Worm (Caenorhabditis elegans) whole organism, L1 larva: ENCODE results near the gene nhr-258.

Experiments used
- aha-1 ChIP-seq: fragments of 150-350 bp; optimal IDR thresholded peaks from 2 replicates; lab custom pipeline; 2014; ENCODE audit warnings: missing biosample characterization, missing genetic modification characterization
- aly-2 ChIP-seq: fragments of 150-350 bp; optimal IDR thresholded peaks from 2 replicates; lab custom pipeline; 2014; ENCODE audit warnings: missing biosample characterization, missing genetic modification characterization
- blmp-1 ChIP-seq: fragments of 150-350 bp; optimal IDR thresholded peaks from 2 replicates; lab custom pipeline; 2014; ENCODE audit warnings: missing biosample characterization, missing genetic modification characterization
- ceh-63 ChIP-seq: fragments of 200-800 bp; sonication (Bioruptor generic); optimal IDR thresholded peaks from 2 replicates; lab custom pipeline; 2018; ENCODE audit warnings: mild to moderate bottlenecking, missing genetic modification characterization, missing compliant biosample characterization
- ceh-8 ChIP-seq: fragments of 200-800 bp; sonication (Bioruptor generic); optimal IDR thresholded peaks from 2 replicates; lab custom pipeline; 2018; ENCODE audit warnings: mild to moderate bottlenecking, missing genetic modification characterization, moderate library complexity, missing compliant biosample characterization
- ceh-82 ChIP-seq, 3 experiments: fragments of 150-350 bp in 1 of 3; sonication (generic microtip) in 2 of 3; optimal IDR thresholded peaks; 2 replicates each; lab custom pipeline; 2014 to 2017; ENCODE audit warnings: missing biosample characterization in 3 of 3, missing genetic modification characterization in 3 of 3
- ceh-88 ChIP-seq: fragments of 200-800 bp; sonication (Bioruptor generic); IDR thresholded peaks from 2 replicates; pipeline ENCODE4 v1.3.6; 2022; ENCODE audit warnings: missing genetic modification characterization, missing compliant biosample characterization
- ceh-90 ChIP-seq: sonication (generic microtip); optimal IDR thresholded peaks from 2 replicates; lab custom pipeline; 2016; ENCODE audit warnings: missing genetic modification characterization, missing compliant biosample characterization
- ces-1 ChIP-seq: fragments of 150-350 bp; optimal IDR thresholded peaks from 2 replicates; lab custom pipeline; 2014; ENCODE audit warnings: missing biosample characterization, missing genetic modification reagents, missing genetic modification characterization
- dsc-1 ChIP-seq: sonication (generic microtip); optimal IDR thresholded peaks from 2 replicates; lab custom pipeline; 2016; ENCODE audit warnings: mild to moderate bottlenecking, missing genetic modification characterization, missing compliant biosample characterization
- efl-1 ChIP-seq, 4 experiments: fragments of 150-350 bp; optimal IDR thresholded peaks in 3 of 4; peaks in 1 of 4; 1 replicate in 1 of 4; 2 replicates in 3 of 4; lab custom pipeline; 2014; ENCODE audit warnings: missing biosample characterization in 2 of 4, missing genetic modification characterization in 2 of 4, missing genetic modification reagents in 2 of 4
- efl-3 ChIP-seq: fragments of 200-800 bp; sonication (Bioruptor generic); optimal IDR thresholded peaks from 2 replicates; lab custom pipeline; 2018; ENCODE audit warnings: mild to moderate bottlenecking, missing genetic modification characterization, missing compliant biosample characterization
- elt-2 ChIP-seq: sonication (generic microtip); optimal IDR thresholded peaks from 2 replicates; lab custom pipeline; 2016; ENCODE audit warnings: missing genetic modification characterization, mild to moderate bottlenecking, inconsistent platforms, missing compliant biosample characterization, missing genetic modification reagents
- fkh-4 ChIP-seq: sonication (generic microtip); optimal IDR thresholded peaks from 2 replicates; lab custom pipeline; 2016; ENCODE audit warnings: missing compliant biosample characterization, missing genetic modification characterization, borderline replicate concordance
- grh-1 ChIP-seq: fragments of 200-800 bp; sonication (Bioruptor generic); IDR thresholded peaks from 2 replicates; pipeline ENCODE4 v1.3.6; 2022; ENCODE audit warnings: missing genetic modification reagents, missing genetic modification characterization, missing compliant biosample characterization
- hlh-17 ChIP-seq: fragments of 200-800 bp; sonication (Bioruptor generic); optimal IDR thresholded peaks from 2 replicates; lab custom pipeline; 2018; ENCODE audit warnings: missing genetic modification characterization, mild to moderate bottlenecking, missing compliant biosample characterization, moderate library complexity, borderline replicate concordance
- hlh-4 ChIP-seq: sonication (generic microtip); optimal IDR thresholded peaks from 2 replicates; lab custom pipeline; 2016; ENCODE audit warnings: mild to moderate bottlenecking, missing genetic modification characterization, missing compliant biosample characterization
- irx-1 ChIP-seq: sonication (generic microtip); optimal IDR thresholded peaks from 2 replicates; lab custom pipeline; 2016; ENCODE audit warnings: missing genetic modification characterization, missing compliant biosample characterization
- isw-1 ChIP-seq: fragments of 200-800 bp; sonication (Bioruptor generic); IDR thresholded peaks from 2 replicates; pipeline ENCODE4 v1.3.6; 2022; ENCODE audit warnings: missing genetic modification characterization, missing compliant biosample characterization
- jun-1 ChIP-seq: fragments of 150-350 bp; optimal IDR thresholded peaks from 2 replicates; lab custom pipeline; 2014; ENCODE audit warnings: missing biosample characterization, missing genetic modification reagents, missing genetic modification characterization
- lin-13 ChIP-seq: fragments of 150-350 bp; optimal IDR thresholded peaks from 2 replicates; lab custom pipeline; 2014; ENCODE audit warnings: missing biosample characterization, missing genetic modification reagents, missing genetic modification characterization
- lin-14 ChIP-seq: fragments of 200-800 bp; sonication (Bioruptor generic); optimal IDR thresholded peaks from 2 replicates; lab custom pipeline; 2018; ENCODE audit warnings: mild to moderate bottlenecking, missing genetic modification characterization, moderate library complexity, missing compliant biosample characterization
- lsy-2 ChIP-seq, 2 experiments: fragments of 150-350 bp; optimal IDR thresholded peaks; 2 replicates each; lab custom pipeline; 2014; ENCODE audit warnings: missing biosample characterization in 2 of 2, missing genetic modification characterization in 2 of 2
- mab-9 ChIP-seq: fragments of 200-800 bp; sonication (Bioruptor generic); IDR thresholded peaks from 2 replicates; pipeline ENCODE4 v1.3.6; 2022; ENCODE audit warnings: missing genetic modification reagents, missing genetic modification characterization, missing compliant biosample characterization
- mdl-1 ChIP-seq, 2 experiments: fragments of 150-350 bp; optimal IDR thresholded peaks; 2 replicates each; lab custom pipeline; 2014 to 2017; ENCODE audit warnings: missing biosample characterization in 2 of 2, missing genetic modification characterization in 2 of 2, inconsistent platforms in 1 of 2
- mef-2 ChIP-seq: fragments of 150-350 bp; optimal IDR thresholded peaks from 2 replicates; lab custom pipeline; 2014; ENCODE audit warnings: missing biosample characterization, missing genetic modification characterization
- mep-1 ChIP-seq: fragments of 150-350 bp; optimal IDR thresholded peaks from 2 replicates; lab custom pipeline; 2014; ENCODE audit warnings: missing biosample characterization, missing genetic modification characterization
- nhr-11 ChIP-seq: fragments of 150-350 bp; optimal IDR thresholded peaks from 2 replicates; lab custom pipeline; 2014; ENCODE audit warnings: missing biosample characterization, missing genetic modification characterization
- nhr-20 ChIP-seq: sonication (generic microtip); optimal IDR thresholded peaks from 2 replicates; lab custom pipeline; 2016; ENCODE audit warnings: mild to moderate bottlenecking, missing genetic modification characterization, missing compliant biosample characterization
- nhr-47 ChIP-seq: sonication (generic microtip); optimal IDR thresholded peaks from 2 replicates; lab custom pipeline; 2016; ENCODE audit warnings: mild to moderate bottlenecking, missing genetic modification characterization, moderate library complexity, missing compliant biosample characterization
- nhr-71 ChIP-seq: sonication (generic microtip); optimal IDR thresholded peaks from 2 replicates; lab custom pipeline; 2016; ENCODE audit warnings: mild to moderate bottlenecking, missing genetic modification characterization, moderate library complexity, missing compliant biosample characterization
- nhr-84 ChIP-seq: sonication (generic microtip); optimal IDR thresholded peaks from 2 replicates; lab custom pipeline; 2017; ENCODE audit warnings: missing biosample characterization, missing genetic modification characterization
- nhr-85 ChIP-seq: sonication (generic microtip); peaks from one replicate; lab custom pipeline; 2016; ENCODE audit warnings: missing genetic modification characterization, inconsistent platforms, missing compliant biosample characterization
- nhr-90 ChIP-seq: sonication (generic microtip); optimal IDR thresholded peaks from 2 replicates; lab custom pipeline; 2016; ENCODE audit warnings: mild to moderate bottlenecking, missing genetic modification characterization, missing compliant biosample characterization; ENCODE audit not compliant: poor library complexity
- pqm-1 ChIP-seq: sonication (generic microtip); optimal IDR thresholded peaks from 3 replicates; lab custom pipeline; 2017; ENCODE audit warnings: missing biosample characterization, missing genetic modification characterization
- rnt-1 ChIP-seq: sonication (generic microtip); optimal IDR thresholded peaks from 2 replicates; lab custom pipeline; 2016; ENCODE audit warnings: mild to moderate bottlenecking, missing genetic modification characterization, moderate library complexity, missing compliant biosample characterization
- skn-1 ChIP-seq: fragments of 150-350 bp; optimal IDR thresholded peaks from 2 replicates; lab custom pipeline; 2014; ENCODE audit warnings: missing biosample characterization, missing genetic modification characterization
- snu-23 ChIP-seq: sonication (generic microtip); optimal IDR thresholded peaks from 2 replicates; lab custom pipeline; 2016; ENCODE audit warnings: missing genetic modification characterization, missing compliant biosample characterization
- sox-4 ChIP-seq: sonication (generic microtip); optimal IDR thresholded peaks from 2 replicates; lab custom pipeline; 2016; ENCODE audit warnings: missing genetic modification characterization, missing compliant biosample characterization
- tbx-2 ChIP-seq: sonication (generic microtip); optimal IDR thresholded peaks from 2 replicates; lab custom pipeline; 2016; ENCODE audit warnings: missing genetic modification characterization, missing compliant biosample characterization
- unc-30 ChIP-seq: sonication (generic microtip); optimal IDR thresholded peaks from 2 replicates; lab custom pipeline; 2017; ENCODE audit warnings: missing biosample characterization, missing genetic modification characterization
- ztf-11 ChIP-seq, 2 experiments: sonication (generic microtip); optimal IDR thresholded peaks; 2 replicates each; lab custom pipeline; 2016 to 2017; ENCODE audit warnings: missing genetic modification characterization in 2 of 2, missing biosample characterization in 1 of 2, missing compliant biosample characterization in 1 of 2

Gene nhr-258

DNA sequence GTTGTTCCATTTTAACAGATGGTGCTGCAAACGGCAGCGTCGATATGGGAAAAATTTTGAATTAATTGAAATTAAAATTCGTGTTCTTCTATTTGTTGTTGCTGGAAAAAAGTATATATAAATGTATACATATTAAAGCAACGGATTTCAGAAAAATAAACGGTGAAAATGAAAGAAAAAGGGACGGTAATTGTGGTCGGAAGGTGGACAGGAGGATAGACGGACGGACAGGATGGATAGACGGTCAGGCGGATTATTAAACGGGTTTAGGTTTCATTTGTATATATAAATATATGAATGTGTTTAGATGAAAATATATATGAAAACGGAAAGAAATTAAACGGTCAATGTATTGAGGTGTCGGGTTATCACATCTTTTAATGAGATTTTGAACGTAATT is 15.3 kb upstream of the nhr-258 start, which contains the start of gene nhr-31:
Gene nhr-31, minus strand, starts transcription at position 101 of the 400 bp plus-strand sequence.
- no peak for TF ChIP-seq tbx-2 (tag; lab: Kevin White, UChicago)
- TF ChIP-seq ceh-82 (tag; optimal IDR thresholded peaks at IDR 0.05; lab: Kevin White, UChicago): no peak
- TF ChIP-seq mep-1 (tag; lab: Kevin White, UChicago): no peak
- TF ChIP-seq blmp-1: peak; percentile 46
- TF ChIP-seq fkh-4 (tag; lab: Kevin White, UChicago): no peak

DNA sequence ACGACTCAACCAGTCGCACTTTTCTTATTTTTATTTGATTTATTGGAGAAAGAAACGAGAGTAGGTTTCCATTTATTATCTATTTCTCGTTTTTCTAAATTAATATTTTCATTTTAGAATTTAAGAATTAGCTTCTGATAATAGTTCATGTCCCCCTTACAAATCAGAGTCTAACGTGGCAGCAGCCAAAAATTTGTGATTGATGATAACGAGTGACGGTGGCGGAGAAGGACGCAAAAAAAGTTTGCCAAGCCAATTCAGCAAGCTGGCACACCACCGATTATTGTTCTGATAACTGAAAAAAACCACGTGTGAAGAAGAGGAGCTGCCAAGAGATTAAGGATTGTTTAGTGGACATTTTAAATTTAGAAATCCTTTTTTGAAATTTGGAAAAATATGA is 14.6 kb upstream of the nhr-258 start:
- TF ChIP-seq blmp-1: no peak
- TF ChIP-seq elt-2 (tag; lab: Kevin White, UChicago): peak; percentile 88
- TF ChIP-seq mab-9 (GFP tag; lab: Robert Waterston, UW): no peak
- TF ChIP-seq lin-13 (GFP tag; lab: Kevin White, UChicago): no peak
- TF ChIP-seq efl-1 (optimal IDR thresholded peaks at IDR 0.05; lab: Kevin White, UChicago): no peak
- TF ChIP-seq efl-1 (GFP tag; optimal IDR thresholded peaks at IDR 0.05 in 1 of 2; lab: Kevin White, UChicago): peak in 1 of 2 experiments; percentile 53
- TF ChIP-seq sox-4: no peak
- TF ChIP-seq hlh-17 (GFP tag; lab: Kevin White, UChicago): no peak
- TF ChIP-seq ceh-8 (GFP tag; lab: Kevin White, UChicago): no peak
- no peak for TF ChIP-seq irx-1
- TF ChIP-seq skn-1 (tag; lab: Kevin White, UChicago): no peak
- peak; percentile 11 for TF ChIP-seq lin-14 (GFP tag; lab: Kevin White, UChicago)
- no peak for TF ChIP-seq aha-1 (tag; lab: Kevin White, UChicago)
- no peak for TF ChIP-seq snu-23
- no peak for TF ChIP-seq nhr-11
- TF ChIP-seq nhr-85 (tag; lab: Kevin White, UChicago): no peak
- TF ChIP-seq aly-2 (tag; lab: Kevin White, UChicago): no peak

DNA sequence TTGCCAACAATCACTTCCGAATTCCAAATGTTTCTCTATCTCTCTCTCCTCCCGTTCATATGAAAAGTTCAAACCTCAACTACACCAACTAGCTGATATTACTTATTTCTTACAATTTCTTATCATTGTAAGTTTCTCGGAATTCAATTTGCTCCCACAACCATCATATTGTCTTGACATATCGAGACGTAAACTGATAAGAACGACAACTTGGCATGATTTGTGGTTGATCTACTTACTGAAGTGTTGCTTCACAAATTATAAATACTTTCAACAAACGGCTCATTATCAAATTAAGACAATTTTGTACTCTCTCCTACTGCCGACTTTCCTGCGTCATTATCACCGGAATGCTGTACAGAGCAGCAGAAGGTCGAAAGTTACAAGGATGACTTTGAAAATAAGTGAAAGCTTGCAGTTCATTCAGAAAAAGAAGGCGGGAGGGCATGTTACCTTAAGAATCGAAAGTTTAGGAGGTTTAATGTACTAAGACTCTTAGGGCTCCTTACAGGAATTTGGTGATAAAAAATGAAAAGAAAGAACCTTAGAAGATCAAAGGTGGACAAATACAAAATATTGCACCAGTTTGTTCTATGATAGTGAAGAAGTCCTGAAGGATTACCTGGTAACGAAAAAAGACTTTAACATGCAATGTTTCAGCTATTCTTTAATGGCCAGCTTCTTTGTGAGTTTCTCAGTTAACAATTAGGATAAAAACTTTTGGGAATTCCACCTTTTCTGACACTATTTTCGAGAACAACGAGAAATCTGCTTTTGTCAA is 12.4 kb upstream of the nhr-258 start:
- peak; percentile 7 for TF ChIP-seq nhr-20
- TF ChIP-seq lin-14 (GFP tag; lab: Kevin White, UChicago): peak; percentile 12
- TF ChIP-seq jun-1 (tag; lab: Kevin White, UChicago): peak; percentile 14
- TF ChIP-seq isw-1 (GFP tag; lab: Robert Waterston, UW): no peak
- peak; percentile 5 for TF ChIP-seq blmp-1
- peak; percentile 42 for TF ChIP-seq nhr-71 (tag; lab: Kevin White, UChicago)
- peak; percentile 10 for TF ChIP-seq nhr-85 (tag; lab: Kevin White, UChicago)
- no peak for TF ChIP-seq dsc-1 (tag; lab: Kevin White, UChicago)
- TF ChIP-seq efl-1 (optimal IDR thresholded peaks at IDR 0.05; lab: Kevin White, UChicago): no peak
- peak in 1 of 2 experiments; percentile 71 for TF ChIP-seq efl-1 (GFP tag; optimal IDR thresholded peaks at IDR 0.05 in 1 of 2; lab: Kevin White, UChicago)
- peak; percentile 97 for TF ChIP-seq elt-2 (tag; lab: Kevin White, UChicago)
- TF ChIP-seq pqm-1 (tag; lab: Kevin White, UChicago): peak; percentile 83

DNA sequence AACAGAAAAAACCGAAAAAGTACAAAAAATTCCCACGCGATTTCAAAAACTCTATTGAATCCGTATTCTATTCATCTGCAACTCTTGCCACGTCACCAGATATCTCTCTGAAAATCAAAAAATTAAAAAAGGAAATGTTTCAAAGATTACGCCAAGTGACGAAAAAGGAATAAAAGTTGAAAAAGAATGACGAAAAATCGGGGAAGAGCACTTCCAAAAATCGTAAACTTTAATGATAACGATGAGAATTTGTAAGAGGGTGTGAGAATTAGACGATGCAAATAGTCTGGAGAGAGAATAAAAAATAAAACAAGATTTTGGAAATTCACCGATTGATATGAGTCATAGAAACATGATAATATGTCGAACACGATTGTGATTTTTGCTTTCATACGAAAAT is 10.6 kb upstream of the nhr-258 start:
- TF ChIP-seq nhr-84 (tag; lab: Kevin White, UChicago) (no peak), mef-2 (no peak)

DNA sequence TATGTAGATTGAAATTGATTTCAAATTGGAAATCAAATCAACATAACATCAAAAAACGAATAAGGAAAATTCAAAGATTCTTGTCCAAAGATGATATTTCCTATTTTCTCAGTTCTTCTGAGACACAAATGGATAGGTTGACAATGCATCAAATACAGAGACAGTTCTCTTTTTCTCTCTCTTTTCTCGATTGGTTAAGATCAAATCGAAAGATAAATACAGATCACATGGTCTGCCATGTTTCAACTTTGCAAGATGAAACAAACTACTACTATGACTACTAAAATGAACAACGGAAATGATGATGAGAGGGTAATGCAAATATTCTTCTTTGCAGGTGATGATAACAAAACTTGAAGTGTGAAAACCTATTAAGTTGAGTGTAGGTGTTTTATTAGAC is 8.2 kb upstream of the nhr-258 start:
- TF ChIP-seq ceh-88 (GFP tag; lab: Robert Waterston, UW) (no peak), nhr-90 (tag; lab: Kevin White, UChicago) (peak; percentile 73), nhr-85 (tag; lab: Kevin White, UChicago) (peak; percentile 99), ceh-90 (tag; lab: Kevin White, UChicago) (no peak), ztf-11 (tag; optimal IDR thresholded peaks at IDR 0.05; lab: Kevin White, UChicago) (no peak), hlh-4 (tag; lab: Kevin White, UChicago) (no peak), lsy-2 (tag; optimal IDR thresholded peaks at IDR 0.05; lab: Kevin White, UChicago) (peak; percentile 39 to 70), efl-3 (GFP tag; lab: Kevin White, UChicago) (no peak), nhr-11 (no peak), grh-1 (GFP tag; lab: Robert Waterston, UW) (peak; percentile 45), blmp-1 (peak; percentile 77), ces-1 (GFP tag; lab: Kevin White, UChicago) (no peak), unc-30 (no peak), sox-4 (no peak), fkh-4 (tag; lab: Kevin White, UChicago) (no peak), ceh-82 (tag; optimal IDR thresholded peaks at IDR 0.05; lab: Kevin White, UChicago) (peak in 1 of 3 experiments; percentile 4), tbx-2 (tag; lab: Kevin White, UChicago) (peak; percentile 50), nhr-47 (tag; lab: Kevin White, UChicago) (peak; percentile 19), mdl-1 (tag; optimal IDR thresholded peaks at IDR 0.05; lab: Kevin White, UChicago) (peak in 1 of 2 experiments; percentile 26), rnt-1 (tag; lab: Kevin White, UChicago) (no peak), ceh-63 (GFP tag; lab: Kevin White, UChicago) (no peak), irx-1 (peak; percentile 12)
